Fruit fly (Drosophila melanogaster): ENCODE measurements around the gene Nplp4.

The Nplp4 gene

dm6 chr2L:2037551-2038252 is 29.5 kb downstream of the Nplp4 start (continued):
- peak; percentile 60; the same call in 2 of the 3 replicates for TF ChIP-seq mld (GFP tag; IDR thresholded peaks at IDR 0.05; ENCODE audit: partially characterized antibody)
- TF ChIP-seq CG4617 (GFP tag; optimal IDR thresholded peaks at IDR 0.05; ENCODE audit: borderline replicate concordance), result peak; percentile 92
- TF ChIP-seq Med (GFP tag), result peak; percentile 90
- TF ChIP-seq cg (GFP tag; optimal IDR thresholded peaks at IDR 0.05), result peak; percentile 95
- TF ChIP-seq CG10274 (GFP tag; optimal IDR thresholded peaks at IDR 0.05), result no peak
- TF ChIP-seq CHES-1-like (GFP tag; optimal IDR thresholded peaks at IDR 0.05), result peak; percentile 61
- TF ChIP-seq CG14860 (GFP tag; IDR thresholded peaks at IDR 0.05; ENCODE audit: partially characterized antibody), result peak; percentile 79
- TF ChIP-seq CG15269 (tag; optimal IDR thresholded peaks at IDR 0.05), result no peak
- 0 out of 2 replicates have a peak, but pooled peaks have one; percentile 8 for TF ChIP-seq CG17328 (GFP tag; IDR thresholded peaks at IDR 0.05)
- no peak for TF ChIP-seq chm (GFP tag; IDR thresholded peaks at IDR 0.05)
- peak; percentile 90 for TF ChIP-seq hbn (GFP tag; IDR thresholded peaks at IDR 0.05; ENCODE audit: partially characterized antibody)
- TF ChIP-seq unc-4 (GFP tag; IDR thresholded peaks at IDR 0.05; ENCODE audit: partially characterized antibody), result peak; percentile 93
- no peak for TF ChIP-seq CG18599 (GFP tag; optimal IDR thresholded peaks at IDR 0.05)
- no peak for TF ChIP-seq tio (GFP tag; optimal IDR thresholded peaks at IDR 0.05)
- TF ChIP-seq CG13624 (GFP tag; optimal IDR thresholded peaks at IDR 0.05), result peak; percentile 56
- no peak for TF ChIP-seq Dfd (GFP tag; optimal IDR thresholded peaks at IDR 0.05)
- TF ChIP-seq Sin3A (optimal IDR thresholded peaks at IDR 0.05), result peak; percentile 94
- peak; percentile 88 for TF ChIP-seq CG2129 (GFP tag; IDR thresholded peaks at IDR 0.05; ENCODE audit: partially characterized antibody)
- peak; percentile 92 for TF ChIP-seq hb (GFP tag; IDR thresholded peaks at IDR 0.05; ENCODE audit: partially characterized antibody)
- peak; percentile 76 for TF ChIP-seq CG12659 (GFP tag; optimal IDR thresholded peaks at IDR 0.05)
- peak; percentile 19 for TF ChIP-seq slou (GFP tag; optimal IDR thresholded peaks at IDR 0.05)
- no peak for TF ChIP-seq cwo (GFP tag; optimal IDR thresholded peaks at IDR 0.05)
- TF ChIP-seq CoRest (tag; optimal IDR thresholded peaks at IDR 0.05), result peak; percentile 40
- peak; percentile 99 for TF ChIP-seq BEAF-32 (GFP tag; optimal IDR thresholded peaks at IDR 0.05)
- peak; percentile 82 for TF ChIP-seq sna (GFP tag; IDR thresholded peaks at IDR 0.05; ENCODE audit: partially characterized antibody)
- peak; percentile 93 for TF ChIP-seq chinmo (GFP tag; IDR thresholded peaks at IDR 0.05; ENCODE audit: partially characterized antibody)
- peak; percentile 79 for TF ChIP-seq p53 (GFP tag; optimal IDR thresholded peaks at IDR 0.05)
- peak; percentile 78 for TF ChIP-seq CG14710 (tag; optimal IDR thresholded peaks at IDR 0.05)
- no peak for TF ChIP-seq emc (GFP tag; optimal IDR thresholded peaks at IDR 0.05)
- peak; percentile 21 for TF ChIP-seq CG18011 (GFP tag; optimal IDR thresholded peaks at IDR 0.05)
- peak; percentile 94 for TF ChIP-seq CG16813 (GFP tag; IDR thresholded peaks at IDR 0.05; ENCODE audit: partially characterized antibody)
- TF ChIP-seq bcd (GFP tag; optimal IDR thresholded peaks at IDR 0.05), result peak; percentile 37
- peak; percentile 47 for TF ChIP-seq CG30403 (GFP tag; optimal IDR thresholded peaks at IDR 0.05)
- peak; percentile 82 for TF ChIP-seq HmgZ (tag; optimal IDR thresholded peaks at IDR 0.05)
- TF ChIP-seq zen2 (GFP tag; IDR thresholded peaks at IDR 0.05; ENCODE audit: partially characterized antibody), result peak; percentile 85
- TF ChIP-seq B-H1 (GFP tag; IDR thresholded peaks at IDR 0.05), result no peak
- no peak for TF ChIP-seq dati (GFP tag; IDR thresholded peaks at IDR 0.05)
- peak; percentile 54 for TF ChIP-seq CTCF (GFP tag; optimal IDR thresholded peaks at IDR 0.05)
- TF ChIP-seq so (GFP tag; IDR thresholded peaks at IDR 0.05), result no peak
- peak; percentile 97 for TF ChIP-seq knrl (GFP tag; IDR thresholded peaks at IDR 0.05; ENCODE audit: partially characterized antibody)
- no peak for TF ChIP-seq CG7556 (GFP tag; optimal IDR thresholded peaks at IDR 0.05)
- no peak for TF ChIP-seq Tbp (GFP tag; optimal IDR thresholded peaks at IDR 0.05)
- TF ChIP-seq CG2116 (GFP tag; optimal IDR thresholded peaks at IDR 0.05), result peak; percentile 87
- TF ChIP-seq CG30020 (tag; optimal IDR thresholded peaks at IDR 0.05), result no peak
- peak; percentile 31; the same call in 1 of the 2 replicates for TF ChIP-seq ssp (GFP tag; IDR thresholded peaks at IDR 0.05)
- TF ChIP-seq CG32532 (GFP tag; IDR thresholded peaks at IDR 0.05), result peak; percentile 38; the same call in 1 of the 2 replicates
- no peak for TF ChIP-seq ab (GFP tag; optimal IDR thresholded peaks at IDR 0.05)
- peak; percentile 96 for TF ChIP-seq Ets65A (GFP tag)
- TF ChIP-seq CG11560 (tag; IDR thresholded peaks at IDR 0.05), result peak; percentile 62; the same call in 2 of the 3 replicates

Data from whole organism, embryonic.